Fruit fly (Drosophila melanogaster) whole organism, embryonic: ENCODE data around the gene mRpS9.

Experiments
- CG13424 ChIP-seq: fragments of 200-800 bp; sonication (Bioruptor generic); optimal IDR thresholded peaks from 2 replicates; lab custom pipeline; 2019; ENCODE audit warnings: missing biosample characterization, mild to moderate bottlenecking, missing genetic modification characterization, moderate library complexity
- CG16779 ChIP-seq: fragments of 200-800 bp; sonication (Bioruptor generic); IDR thresholded peaks from 2 replicates; pipeline ENCODE4 v1.3.6; 2022; ENCODE audit warnings: missing biosample characterization, missing genetic modification characterization
- CG8359 ChIP-seq: fragments of 200-800 bp; sonication (Bioruptor generic); optimal IDR thresholded peaks from 2 replicates; lab custom pipeline; 2017; ENCODE audit warnings: missing biosample characterization, mild to moderate bottlenecking, missing genetic modification characterization, borderline replicate concordance
- CG8765 ChIP-seq: fragments of 200-800 bp; sonication (Bioruptor generic); IDR thresholded peaks from 2 replicates; pipeline ENCODE4 v1.3.6; 2022; ENCODE audit warnings: missing biosample characterization, missing genetic modification characterization
- CG9215 ChIP-seq: fragments of 200-800 bp; sonication (Bioruptor generic); IDR thresholded peaks from 2 replicates; pipeline ENCODE4 v1.3.6; 2022; ENCODE audit warnings: missing biosample characterization, missing genetic modification characterization
- az2 ChIP-seq: fragments of 200-800 bp; sonication (Bioruptor generic); optimal IDR thresholded peaks from 3 replicates; lab custom pipeline; 2016; ENCODE audit warnings: missing biosample characterization, missing genetic modification characterization

DNA sequence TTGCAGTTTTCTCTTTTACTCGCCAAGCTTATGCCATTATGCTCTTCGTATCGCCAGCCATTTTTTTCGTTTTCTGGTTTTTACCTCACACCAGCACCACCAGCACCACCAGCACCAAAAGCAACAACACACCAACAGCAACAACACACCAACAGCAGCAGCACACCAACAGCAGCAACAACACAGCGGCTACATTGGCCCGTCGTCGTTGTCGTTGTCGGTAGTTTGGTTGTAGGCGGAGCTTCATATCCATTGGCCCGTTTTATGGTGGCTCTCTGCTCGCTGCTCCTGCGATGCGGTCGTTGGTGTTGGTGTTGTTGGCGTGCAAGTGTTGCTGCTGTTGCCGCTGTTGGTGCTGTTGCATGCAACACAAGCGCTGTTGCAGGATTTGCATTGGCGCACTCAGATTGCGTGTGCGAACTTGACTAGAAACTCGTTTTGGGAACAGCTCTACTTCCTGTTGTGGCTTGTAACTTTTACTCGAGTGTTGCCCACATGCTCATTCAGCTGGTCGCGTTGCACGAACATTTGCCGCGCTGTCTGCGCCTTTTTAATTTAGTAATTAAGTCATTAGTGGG lies 34.4 kb upstream of the mRpS9 start:
- no peak for TF ChIP-seq CG16779 (GFP tag; lab: Robert Waterston, UW)
- no peak for TF ChIP-seq CG8765 (GFP tag; lab: Robert Waterston, UW)
- TF ChIP-seq az2, result no peak
- TF ChIP-seq CG13424 (tag; lab: Kevin White, UChicago), result no peak
- no peak for TF ChIP-seq CG8359 (GFP tag; lab: Kevin White, UChicago)
- no peak for TF ChIP-seq CG9215 (GFP tag; lab: Robert Waterston, UW)
